Fruit fly (Drosophila melanogaster): Measurements from ENCODE around the gene CG13678.

Gene CG13678

dm6 chr3L:8186627-8187396 lies 35.1 kb upstream of the CG13678 start, which contains the start of the genes ERR and Atg18a (continued):
- peak; percentile 80 for TF ChIP-seq Oli (tag; optimal IDR thresholded peaks at IDR 0.05)
- TF ChIP-seq ssp (GFP tag; IDR thresholded peaks at IDR 0.05) = peak; percentile 83
- TF ChIP-seq dimm (GFP tag; IDR thresholded peaks at IDR 0.05) = peak; percentile 54; the same call in 1 of the 2 replicates
- no peak for TF ChIP-seq Hr39 (optimal IDR thresholded peaks at IDR 0.05)
- TF ChIP-seq bab2 (GFP tag; optimal IDR thresholded peaks at IDR 0.05) = peak; percentile 79
- peak; percentile 94 for TF ChIP-seq Rfx (GFP tag; IDR thresholded peaks at IDR 0.05)
- TF ChIP-seq shn (GFP tag; optimal IDR thresholded peaks at IDR 0.05) = peak; percentile 82
- peak; percentile 84 for TF ChIP-seq Drgx (GFP tag; IDR thresholded peaks at IDR 0.05)
- peak; percentile 90 for TF ChIP-seq CG14441 (GFP tag; IDR thresholded peaks at IDR 0.05)
- TF ChIP-seq Ravus (GFP tag; IDR thresholded peaks at IDR 0.05) = peak; percentile 41
- TF ChIP-seq Xbp1 (GFP tag; optimal IDR thresholded peaks at IDR 0.05) = peak; percentile 92
- peak; percentile 32 for TF ChIP-seq CG6654 (GFP tag; optimal IDR thresholded peaks at IDR 0.05)
- TF ChIP-seq fd96Cb (tag; optimal IDR thresholded peaks at IDR 0.05) = peak; percentile 77
- peak; percentile 65; the same call in 2 of the 3 replicates for TF ChIP-seq CG34224 (GFP tag; IDR thresholded peaks at IDR 0.05; ENCODE audit: partially characterized antibody)
- no peak for TF ChIP-seq pan (optimal IDR thresholded peaks at IDR 0.05)
- TF ChIP-seq pan (GFP tag; optimal IDR thresholded peaks at IDR 0.05 in 1 of 2, IDR thresholded peaks at IDR 0.05 in 1 of 2) = peak in 1 of 2 experiments; percentile 83
- peak; percentile 75 for TF ChIP-seq CG7556 (GFP tag; optimal IDR thresholded peaks at IDR 0.05)
- TF ChIP-seq D (optimal IDR thresholded peaks at IDR 0.05) = peak; percentile 39
- TF ChIP-seq D (GFP tag; optimal IDR thresholded peaks at IDR 0.05) = peak; percentile 79
- TF ChIP-seq vvl (GFP tag; IDR thresholded peaks at IDR 0.05) = peak; percentile 85
- TF ChIP-seq HLH54F (GFP tag; optimal IDR thresholded peaks at IDR 0.05) = peak; percentile 88
- no peak for TF ChIP-seq yki (optimal IDR thresholded peaks at IDR 0.05)
- TF ChIP-seq CG8765 (GFP tag; IDR thresholded peaks at IDR 0.05) = peak; percentile 69
- TF ChIP-seq CG2889 (GFP tag; IDR thresholded peaks at IDR 0.05) = peak; percentile 77
- no peak for TF ChIP-seq CG11723 (GFP tag; optimal IDR thresholded peaks at IDR 0.05)
- peak; percentile 85 for TF ChIP-seq CG15269 (tag; optimal IDR thresholded peaks at IDR 0.05)
- TF ChIP-seq ems (GFP tag; optimal IDR thresholded peaks at IDR 0.05) = peak; percentile 76
- TF ChIP-seq cwo (GFP tag; optimal IDR thresholded peaks at IDR 0.05) = peak; percentile 51
- TF ChIP-seq ind (GFP tag; optimal IDR thresholded peaks at IDR 0.05) = peak; percentile 91
- TF ChIP-seq CG10979 (tag; optimal IDR thresholded peaks at IDR 0.05) = peak; percentile 68
- TF ChIP-seq CG10321 (GFP tag; IDR thresholded peaks at IDR 0.05) = peak; percentile 69
- peak; percentile 82 for TF ChIP-seq Lhr (GFP tag; optimal IDR thresholded peaks at IDR 0.05)
- peak; percentile 62; the same call in 1 of the 2 replicates for TF ChIP-seq unc-4 (GFP tag; IDR thresholded peaks at IDR 0.05; ENCODE audit: partially characterized antibody)
- no peak for TF ChIP-seq mirr (GFP tag; optimal IDR thresholded peaks at IDR 0.05)
- peak; percentile 82 for TF ChIP-seq ci (GFP tag; IDR thresholded peaks at IDR 0.05)
- peak; percentile 87 for TF ChIP-seq BEAF-32 (GFP tag; optimal IDR thresholded peaks at IDR 0.05)
- peak; percentile 67 for TF ChIP-seq Dll (GFP tag; IDR thresholded peaks at IDR 0.05; ENCODE audit: partially characterized antibody)
- peak; percentile 76 for TF ChIP-seq CG9609 (GFP tag; optimal IDR thresholded peaks at IDR 0.05)
- TF ChIP-seq E2f2 (GFP tag; IDR thresholded peaks at IDR 0.05) = peak; percentile 65
- TF ChIP-seq hkb (optimal IDR thresholded peaks at IDR 0.05) = peak; percentile 93
- peak; percentile 62 for TF ChIP-seq hkb (GFP tag; IDR thresholded peaks at IDR 0.05)
- TF ChIP-seq dpn (GFP tag; optimal IDR thresholded peaks at IDR 0.05) = peak; percentile 85 to 88
- TF ChIP-seq Mes4 (GFP tag; optimal IDR thresholded peaks at IDR 0.05) = no peak
- peak in 1 of 2 experiments; percentile 73 for TF ChIP-seq bsh (GFP tag; optimal IDR thresholded peaks at IDR 0.05)
- peak; percentile 100 for TF ChIP-seq CG7928 (GFP tag; optimal IDR thresholded peaks at IDR 0.05)
- TF ChIP-seq Dref (GFP tag; IDR thresholded peaks at IDR 0.05) = peak; percentile 48; the same call in 1 of the 2 replicates
- TF ChIP-seq Opbp (GFP tag; IDR thresholded peaks at IDR 0.05; ENCODE audit: partially characterized antibody) = peak; percentile 51; the same call in 1 of the 3 replicates
- TF ChIP-seq CG42726 (GFP tag; IDR thresholded peaks at IDR 0.05; ENCODE audit: partially characterized antibody) = peak; percentile 14; the same call in 1 of the 2 replicates
- peak; percentile 84 for TF ChIP-seq CG9727 (GFP tag; optimal IDR thresholded peaks at IDR 0.05)
- TF ChIP-seq CG2116 (GFP tag; optimal IDR thresholded peaks at IDR 0.05) = peak; percentile 99

Measured in whole organism, embryonic.